Fruit fly (Drosophila melanogaster): Measurements from ENCODE around the gene otu.

The otu gene

DNA sequence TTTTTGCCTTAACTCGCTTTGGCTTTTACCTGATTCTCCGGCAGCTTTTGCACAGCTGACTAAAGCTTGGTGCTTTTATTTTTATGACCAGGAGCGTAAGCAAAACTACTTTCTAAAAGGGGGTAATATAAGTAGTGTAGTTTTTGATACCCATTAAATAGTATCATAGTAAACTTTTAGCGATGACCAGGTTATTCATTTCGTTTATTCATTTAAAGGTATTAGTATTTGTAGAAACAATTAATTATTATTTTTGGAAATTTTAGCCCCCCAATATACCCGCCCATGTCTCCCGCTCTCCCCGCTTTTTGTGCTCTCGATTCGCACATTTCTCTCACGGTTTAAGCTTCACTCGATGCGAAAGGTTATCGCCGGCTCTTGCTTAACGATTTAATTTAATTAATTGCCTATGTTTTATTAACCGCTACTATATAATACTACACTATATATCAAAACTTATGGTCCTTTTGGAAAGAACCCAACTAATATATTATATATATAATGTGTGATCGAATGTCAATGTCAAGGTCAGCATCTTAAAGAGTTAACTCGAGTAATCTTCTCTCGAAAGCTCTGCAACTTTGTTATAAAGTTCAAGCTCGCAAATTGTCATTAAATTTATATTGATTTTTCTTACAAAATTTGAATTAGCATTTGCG is 24.8 kb downstream of the otu start, which contains the start of gene Sptr:
Gene Sptr, minus strand, starts transcription at position 61 of the 659 bp plus-strand sequence.
- TF ChIP-seq CG34406 (GFP tag; optimal IDR thresholded peaks at IDR 0.05) = peak; percentile 94
- TF ChIP-seq CG31627 (GFP tag; optimal IDR thresholded peaks at IDR 0.05) = peak; percentile 92
- TF ChIP-seq lz (GFP tag; optimal IDR thresholded peaks at IDR 0.05) = peak; percentile 96
- peak; percentile 92 for TF ChIP-seq CG7368 (GFP tag; optimal IDR thresholded peaks at IDR 0.05)
- no peak for TF ChIP-seq Hr38 (GFP tag; optimal IDR thresholded peaks at IDR 0.05)
- TF ChIP-seq Ets21C (GFP tag; optimal IDR thresholded peaks at IDR 0.05) = peak; percentile 90
- peak; percentile 89 for TF ChIP-seq spab (GFP tag; optimal IDR thresholded peaks at IDR 0.05)
- TF ChIP-seq svp (GFP tag) = peak; percentile 98
- peak; percentile 94 for TF ChIP-seq Sox102F (GFP tag; optimal IDR thresholded peaks at IDR 0.05)
- peak; percentile 94 for TF ChIP-seq dsx (GFP tag; optimal IDR thresholded peaks at IDR 0.05; ENCODE audit: poor library complexity, severe bottlenecking)
- peak; percentile 86 for TF ChIP-seq dac (GFP tag; optimal IDR thresholded peaks at IDR 0.05)
- peak; percentile 89 for TF ChIP-seq fd59A (GFP tag; optimal IDR thresholded peaks at IDR 0.05)
- peak; percentile 96 for TF ChIP-seq CG15336 (GFP tag; IDR thresholded peaks at IDR 0.05)
- TF ChIP-seq CG10631 (GFP tag; optimal IDR thresholded peaks at IDR 0.05) = peak; percentile 92
- TF ChIP-seq fkh (GFP tag; optimal IDR thresholded peaks at IDR 0.05) = no peak
- TF ChIP-seq CG6163 (GFP tag; IDR thresholded peaks at IDR 0.05) = peak; percentile 96
- TF ChIP-seq pdm3 (GFP tag; optimal IDR thresholded peaks at IDR 0.05) = peak; percentile 95
- peak; percentile 90 for TF ChIP-seq Hr4 (GFP tag; optimal IDR thresholded peaks at IDR 0.05)
- TF ChIP-seq CG6276 (GFP tag; optimal IDR thresholded peaks at IDR 0.05) = peak; percentile 94
- peak; percentile 95 for TF ChIP-seq CG3919 (GFP tag; optimal IDR thresholded peaks at IDR 0.05)
- TF ChIP-seq Met (GFP tag; optimal IDR thresholded peaks at IDR 0.05) = peak; percentile 96
- peak; percentile 92 to 96 for TF ChIP-seq ss (GFP tag; optimal IDR thresholded peaks at IDR 0.05)
- peak; percentile 95 for TF ChIP-seq Ets96B (tag; optimal IDR thresholded peaks at IDR 0.05)
- peak; percentile 92 for TF ChIP-seq cyc (GFP tag; optimal IDR thresholded peaks at IDR 0.05)
- TF ChIP-seq eg (GFP tag; IDR thresholded peaks at IDR 0.05) = peak; percentile 96
- peak; percentile 94 for TF ChIP-seq achi (GFP tag; optimal IDR thresholded peaks at IDR 0.05)
- TF ChIP-seq CG10669 (GFP tag; optimal IDR thresholded peaks at IDR 0.05) = peak; percentile 90
- TF ChIP-seq Hr39 (GFP tag; optimal IDR thresholded peaks at IDR 0.05) = peak; percentile 90
- peak; percentile 92 for TF ChIP-seq CG11762 (GFP tag; optimal IDR thresholded peaks at IDR 0.05; ENCODE audit: insufficient read depth)
- TF ChIP-seq CG6792 (GFP tag; optimal IDR thresholded peaks at IDR 0.05) = peak; percentile 95
- peak; percentile 95 for TF ChIP-seq CG3032 (tag; optimal IDR thresholded peaks at IDR 0.05)
- peak; percentile 92 for TF ChIP-seq CG8319 (GFP tag; optimal IDR thresholded peaks at IDR 0.05)
- peak; percentile 96 for TF ChIP-seq CG8632 (GFP tag; optimal IDR thresholded peaks at IDR 0.05)
- peak; percentile 92 for TF ChIP-seq CG6808 (GFP tag; optimal IDR thresholded peaks at IDR 0.05)
- TF ChIP-seq Lpt (GFP tag; optimal IDR thresholded peaks at IDR 0.05) = peak; percentile 93
- peak; percentile 84 for TF ChIP-seq CG4318 (GFP tag; optimal IDR thresholded peaks at IDR 0.05)
- peak; percentile 95 for TF ChIP-seq net (GFP tag; optimal IDR thresholded peaks at IDR 0.05)
- peak; percentile 94 for TF ChIP-seq acj6 (GFP tag; optimal IDR thresholded peaks at IDR 0.05)
- TF ChIP-seq CG16779 (tag; optimal IDR thresholded peaks at IDR 0.05) = peak; percentile 92
- peak; percentile 95 for TF ChIP-seq Eip75B (GFP tag; optimal IDR thresholded peaks at IDR 0.05)
- peak; percentile 93 for TF ChIP-seq vri (GFP tag; optimal IDR thresholded peaks at IDR 0.05)
- TF ChIP-seq CG11902 (GFP tag; optimal IDR thresholded peaks at IDR 0.05) = peak; percentile 86
- TF ChIP-seq Eip78C (GFP tag) = peak; percentile 99
- TF ChIP-seq topi (GFP tag; optimal IDR thresholded peaks at IDR 0.05) = peak; percentile 96
- TF ChIP-seq Blimp-1 (GFP tag; optimal IDR thresholded peaks at IDR 0.05) = peak; percentile 80
- peak; percentile 82 for TF ChIP-seq Eip93F (GFP tag; optimal IDR thresholded peaks at IDR 0.05)
- TF ChIP-seq CG1621 (tag; optimal IDR thresholded peaks at IDR 0.05) = peak; percentile 91
- TF ChIP-seq salr (GFP tag; optimal IDR thresholded peaks at IDR 0.05) = peak; percentile 76 to 85
- peak; percentile 96 for TF ChIP-seq CG8119 (GFP tag; IDR thresholded peaks at IDR 0.05)
- peak; percentile 93 for TF ChIP-seq OdsH (GFP tag; optimal IDR thresholded peaks at IDR 0.05)
- TF ChIP-seq Smox (GFP tag; optimal IDR thresholded peaks at IDR 0.05) = peak; percentile 95
